Worm (Caenorhabditis elegans) whole organism, young adult: ENCODE data around the gene Y38C1AA.7.

Source experiments
- B0336.3 ChIP-seq: fragments of 200-800 bp; sonication (Bioruptor generic); IDR thresholded peaks from 2 replicates; pipeline ENCODE4 v1.3.6; 2022; ENCODE audit warnings: missing genetic modification characterization, missing compliant biosample characterization
- C06A6.2 ChIP-seq: fragments of 200-800 bp; sonication (Bioruptor generic); conservative IDR thresholded peaks from 2 replicates; pipeline ENCODE4 v1.3.6; 2022; ENCODE audit warnings: missing genetic modification characterization, missing compliant biosample characterization
- C17E4.6 ChIP-seq: fragments of 200-800 bp; sonication (Bioruptor generic); IDR thresholded peaks from 2 replicates; pipeline ENCODE4 v1.3.6; 2022; ENCODE audit warnings: missing genetic modification reagents, missing genetic modification characterization, missing compliant biosample characterization
- F10E7.11 ChIP-seq: sonication (generic microtip); optimal IDR thresholded peaks from 2 replicates; lab custom pipeline; 2017; ENCODE audit warnings: mild to moderate bottlenecking, missing genetic modification characterization, moderate library complexity, missing compliant biosample characterization
- F57A8.1 ChIP-seq: fragments of 200-800 bp; sonication (Bioruptor generic); optimal IDR thresholded peaks from 2 replicates; lab custom pipeline; 2018; ENCODE audit warnings: mild to moderate bottlenecking, missing genetic modification characterization, moderate library complexity, missing compliant biosample characterization
- Y53G8AR.9 ChIP-seq: fragments of 200-800 bp; sonication (Bioruptor generic); conservative IDR thresholded peaks from 2 replicates; pipeline ENCODE4 v1.3.6; 2022; ENCODE audit warnings: missing genetic modification reagents, missing genetic modification characterization, missing compliant biosample characterization
- Y95B8A.8 ChIP-seq: fragments of 200-800 bp; sonication (Bioruptor generic); IDR thresholded peaks from 2 replicates; pipeline ENCODE4 v1.3.6; 2022; ENCODE audit warnings: missing genetic modification reagents, missing genetic modification characterization, missing compliant biosample characterization
- akir-1 ChIP-seq: fragments of 200-800 bp; sonication (Bioruptor generic); optimal IDR thresholded peaks from 2 replicates; lab custom pipeline; 2018; ENCODE audit warnings: mild to moderate bottlenecking, missing genetic modification characterization, moderate library complexity, missing compliant biosample characterization
- ama-1 ChIP-seq, 3 experiments: fragments of 150-350 bp in 1 of 3; sonication (generic microtip) in 2 of 3; optimal IDR thresholded peaks; 2 replicates each; lab custom pipeline; 2014 to 2018; ENCODE audit warnings: missing biosample characterization in 2 of 3, missing genetic modification characterization in 2 of 3, missing genetic modification reagents in 2 of 3
- attf-3 ChIP-seq: fragments of 200-800 bp; sonication (Bioruptor generic); conservative IDR thresholded peaks from 2 replicates; pipeline ENCODE4 v1.3.6; 2022; ENCODE audit warnings: missing genetic modification reagents, missing genetic modification characterization, missing compliant biosample characterization
- ceh-27 ChIP-seq: fragments of 200-800 bp; sonication (Bioruptor generic); optimal IDR thresholded peaks from 2 replicates; lab custom pipeline; 2018; ENCODE audit warnings: mild to moderate bottlenecking, missing genetic modification characterization, moderate library complexity, missing compliant biosample characterization
- ceh-58 ChIP-seq: fragments of 200-800 bp; sonication (Bioruptor generic); IDR thresholded peaks from 2 replicates; pipeline ENCODE4 v1.3.6; 2022; ENCODE audit warnings: missing genetic modification characterization, missing compliant biosample characterization
- dox-1 ChIP-seq: fragments of 200-800 bp; sonication (Bioruptor generic); IDR thresholded peaks from 2 replicates; pipeline ENCODE4 v1.3.6; 2022; ENCODE audit warnings: missing genetic modification reagents, missing genetic modification characterization, missing compliant biosample characterization
- egrh-3 ChIP-seq: fragments of 200-800 bp; sonication (Bioruptor generic); IDR thresholded peaks from 2 replicates; pipeline ENCODE4 v1.3.6; 2022; ENCODE audit warnings: missing genetic modification reagents, missing genetic modification characterization, missing compliant biosample characterization
- gei-17 ChIP-seq: fragments of 200-800 bp; sonication (Bioruptor generic); optimal IDR thresholded peaks from 2 replicates; lab custom pipeline; 2018; ENCODE audit warnings: mild to moderate bottlenecking, missing genetic modification characterization, missing compliant biosample characterization
- hlh-12 ChIP-seq: sonication (generic microtip); optimal IDR thresholded peaks from 2 replicates; lab custom pipeline; 2016; ENCODE audit warnings: missing genetic modification characterization, missing compliant biosample characterization
- hsf-1 ChIP-seq: fragments of 200-800 bp; sonication (Bioruptor generic); IDR thresholded peaks from 2 replicates; pipeline ENCODE4 v1.3.6; 2022; ENCODE audit warnings: missing genetic modification reagents, missing genetic modification characterization, missing compliant biosample characterization
- lin-26 ChIP-seq: fragments of 200-800 bp; sonication (Bioruptor generic); IDR thresholded peaks from 2 replicates; pipeline ENCODE4 v1.3.6; 2022; ENCODE audit warnings: missing genetic modification reagents, missing genetic modification characterization, missing compliant biosample characterization
- madf-10 ChIP-seq: sonication (generic microtip); optimal IDR thresholded peaks from 2 replicates; lab custom pipeline; 2016; ENCODE audit warnings: mild to moderate bottlenecking, missing genetic modification characterization, missing compliant biosample characterization
- madf-6 ChIP-seq: fragments of 200-800 bp; sonication (Bioruptor generic); IDR thresholded peaks from 2 replicates; pipeline ENCODE4 v1.3.6; 2022; ENCODE audit warnings: missing genetic modification reagents, missing genetic modification characterization, missing compliant biosample characterization
- mcd-1 ChIP-seq: fragments of 200-800 bp; sonication (Bioruptor generic); IDR thresholded peaks from 2 replicates; pipeline ENCODE4 v1.3.6; 2022; ENCODE audit warnings: missing genetic modification reagents, missing genetic modification characterization, missing compliant biosample characterization
- mel-28 ChIP-seq: sonication (generic microtip); optimal IDR thresholded peaks from 2 replicates; lab custom pipeline; 2016; ENCODE audit warnings: borderline replicate concordance, mild to moderate bottlenecking, missing genetic modification characterization, missing compliant biosample characterization
- pbrm-1 ChIP-seq: fragments of 200-800 bp; sonication (Bioruptor generic); IDR thresholded peaks from 2 replicates; pipeline ENCODE4 v1.3.6; 2022; ENCODE audit warnings: missing genetic modification reagents, missing genetic modification characterization, missing compliant biosample characterization
- pha-4 ChIP-seq: fragments of 150-350 bp; sonication (generic microtip); optimal IDR thresholded peaks from 2 replicates; lab custom pipeline; 2014; ENCODE audit warnings: missing biosample characterization, missing genetic modification reagents, missing genetic modification characterization
- snpc-1.1 ChIP-seq: sonication (generic microtip); optimal IDR thresholded peaks from 2 replicates; lab custom pipeline; 2017; ENCODE audit warnings: missing genetic modification characterization, mild to moderate bottlenecking, missing compliant biosample characterization, antibody characterized with exemption, moderate library complexity, missing genotype, missing genetic modification reagents; ENCODE audit not compliant: insufficient read depth
- snpc-4 ChIP-seq, 5 experiments: fragments of 150-350 bp in 1 of 5; sonication (generic microtip) in 4 of 5; optimal IDR thresholded peaks; 2 replicates each; lab custom pipeline; 2014 to 2018; ENCODE audit warnings: missing genetic modification characterization in 5 of 5, missing biosample characterization in 3 of 5, antibody characterized with exemption in 2 of 5, mild to moderate bottlenecking in 2 of 5, missing compliant biosample characterization in 2 of 5, missing genotype in 2 of 5, moderate library complexity in 2 of 5, missing genetic modification reagents in 1 of 5
- tbp1 ChIP-seq: fragments of 200-800 bp; sonication (Bioruptor generic); optimal IDR thresholded peaks from 2 replicates; lab custom pipeline; 2018; ENCODE audit warnings: mild to moderate bottlenecking, missing genetic modification characterization, missing compliant biosample characterization
- zim-3 ChIP-seq: sonication (generic microtip); optimal IDR thresholded peaks from 2 replicates; lab custom pipeline; 2017; ENCODE audit warnings: mild to moderate bottlenecking, missing genetic modification characterization, moderate library complexity, missing compliant biosample characterization

Gene Y38C1AA.7

ce11 chrIV:118786-119185 is 40.0 kb upstream of the Y38C1AA.7 start (continued):
- TF ChIP-seq hlh-12 (tag; lab: Kevin White, UChicago), result no peak
- TF ChIP-seq B0336.3 (GFP tag; lab: Robert Waterston, UW), result no peak
- TF ChIP-seq ceh-27 (GFP tag; lab: Kevin White, UChicago), result no peak
- TF ChIP-seq attf-3 (GFP tag; lab: Robert Waterston, UW), result no peak
- TF ChIP-seq F57A8.1 (GFP tag; lab: Kevin White, UChicago), result no peak
- TF ChIP-seq ama-1 (optimal IDR thresholded peaks at IDR 0.05; lab: Kevin White, UChicago), result no peak
- TF ChIP-seq ama-1 (GFP tag; optimal IDR thresholded peaks at IDR 0.05; lab: Kevin White, UChicago), result no peak
- 0 out of 2 replicates have a peak, but pooled peaks have one; percentile 27 for TF ChIP-seq Y95B8A.8
- 0 out of 2 replicates have a peak, but pooled peaks have one; percentile 34 for TF ChIP-seq C17E4.6 (GFP tag; lab: Robert Waterston, UW)
- no peak for TF ChIP-seq akir-1 (GFP tag; lab: Kevin White, UChicago)
- TF ChIP-seq gei-17 (GFP tag; lab: Kevin White, UChicago), result no peak
- peak; percentile 17; the same call in 1 of the 2 replicates for TF ChIP-seq Y53G8AR.9 (GFP tag; lab: Robert Waterston, UW)
- TF ChIP-seq pbrm-1 (GFP tag; lab: Robert Waterston, UW), result 0 out of 2 replicates have a peak, but pooled peaks have one; percentile 31
- TF ChIP-seq lin-26, result peak; percentile 67
- 0 out of 2 replicates have a peak, but pooled peaks have one; percentile 24 for TF ChIP-seq hsf-1 (GFP tag; lab: Robert Waterston, UW)
- no peak for TF ChIP-seq madf-10 (tag; lab: Kevin White, UChicago)
- TF ChIP-seq tbp1 (GFP tag; lab: Kevin White, UChicago), result no peak
- TF ChIP-seq snpc-1.1 (tag; lab: Kevin White, UChicago), result no peak
- no peak for TF ChIP-seq mel-28
- no peak for TF ChIP-seq F10E7.11

- TF ChIP-seq pha-4 (tag; lab: Kevin White, UChicago) (no peak), madf-6 (GFP tag; lab: Robert Waterston, UW) (peak; percentile 13; the same call in 1 of the 2 replicates), dox-1 (GFP tag; lab: Robert Waterston, UW) (peak; percentile 60), zim-3 (tag; lab: Kevin White, UChicago) (peak; percentile 100)
Observed at ce11 chrIV:119792-120191, 39.0 kb upstream of the Y38C1AA.7 start.

- TF ChIP-seq mcd-1 (GFP tag; lab: Robert Waterston, UW) (0 out of 2 replicates have a peak, but pooled peaks have one; percentile 23), snpc-4 (GFP tag; optimal IDR thresholded peaks at IDR 0.05; lab: Kevin White, UChicago) (no peak), snpc-4 (tag; optimal IDR thresholded peaks at IDR 0.05; lab: Kevin White, UChicago) (no peak), C06A6.2 (GFP tag; lab: Robert Waterston, UW) (no peak), snpc-1.1 (tag; lab: Kevin White, UChicago) (no peak), ceh-58 (GFP tag; lab: Robert Waterston, UW) (no peak)
Observed at ce11 chrIV:121607-122006, 37.2 kb upstream of the Y38C1AA.7 start, which contains the start of gene tut-1. tut-1 (minus strand) TSS chrIV:121707.

ce11 chrIV:122877-123657 is 35.7 kb upstream of the Y38C1AA.7 start:
- TF ChIP-seq zim-3 (tag; lab: Kevin White, UChicago) (peak; percentile 91), egrh-3 (peak; percentile 82; the same call in 1 of the 2 replicates)
